Worm (Caenorhabditis elegans): ENCODE data around the gene cnc-3.

ce11 chrV:1465932-1466331 lies 18.1 kb downstream of the cnc-3 start:
- TF ChIP-seq nhr-237 (tag; optimal IDR thresholded peaks at IDR 0.05) (no peak), elt-3 (tag; optimal IDR thresholded peaks at IDR 0.05) (no peak), nhr-28 (tag; optimal IDR thresholded peaks at IDR 0.05) (no peak), snpc-4 (tag; optimal IDR thresholded peaks at IDR 0.05) (no peak), lsy-2 (tag; optimal IDR thresholded peaks at IDR 0.05) (no peak), flh-1 (GFP tag; optimal IDR thresholded peaks at IDR 0.05) (no peak), mls-2 (tag; optimal IDR thresholded peaks at IDR 0.05) (no peak), elt-1 (tag; optimal IDR thresholded peaks at IDR 0.05; ENCODE audit: borderline replicate concordance, insufficient read depth) (no peak), nhr-12 (tag; optimal IDR thresholded peaks at IDR 0.05) (no peak), nhr-76 (tag; optimal IDR thresholded peaks at IDR 0.05) (no peak), pha-4 (tag; optimal IDR thresholded peaks at IDR 0.05) (no peak), cnd-1 (tag; optimal IDR thresholded peaks at IDR 0.05) (no peak), bed-3 (GFP tag; optimal IDR thresholded peaks at IDR 0.05) (no peak), unc-39 (tag; optimal IDR thresholded peaks at IDR 0.05) (no peak)
